Fruit fly (Drosophila melanogaster) Kc167 (cell line): ENCODE results near the gene dre4.

Source experiments
- Myc ChIP-seq: fragments of >200 bp; optimal IDR thresholded peaks from 2 replicates; lab custom pipeline; 2017; ENCODE audit warnings: missing external identifiers
- Sin3A ChIP-seq: fragments of >200 bp; optimal IDR thresholded peaks from 2 replicates; lab custom pipeline; 2018; ENCODE audit warnings: missing external identifiers
- h ChIP-seq: fragments of >200 bp; optimal IDR thresholded peaks from 3 replicates; lab custom pipeline; 2018; ENCODE audit warnings: missing external identifiers
- insv ChIP-seq: fragments of >200 bp; optimal IDR thresholded peaks from 3 replicates; lab custom pipeline; 2018; ENCODE audit warnings: missing external identifiers
- psq ChIP-seq: fragments of >200 bp; optimal IDR thresholded peaks from 2 replicates; lab custom pipeline; 2017; ENCODE audit warnings: missing external identifiers
- ttk ChIP-seq: sonication (Bioruptor generic); optimal IDR thresholded peaks from 2 replicates; lab custom pipeline; 2017; ENCODE audit warnings: missing external identifiers

DNA sequence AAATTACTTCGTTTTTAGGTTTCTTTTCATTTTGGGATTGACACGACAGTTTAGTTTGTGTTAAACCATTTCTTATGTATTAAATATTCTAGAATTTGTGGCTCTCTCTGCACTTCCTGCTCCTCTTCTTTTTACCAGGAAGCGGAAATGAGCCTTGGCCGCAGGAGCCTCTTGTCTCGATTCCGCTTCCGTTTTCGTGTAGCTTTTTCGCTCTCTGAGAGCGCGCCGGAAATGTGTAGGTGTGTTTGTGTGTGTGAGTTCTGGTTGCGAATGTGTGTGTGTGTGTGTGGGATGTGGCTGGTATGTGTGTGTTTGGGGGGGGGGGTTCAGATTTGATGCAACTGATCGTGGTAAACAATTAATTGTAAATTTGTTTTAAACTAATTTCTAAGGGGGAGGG is 16.5 kb downstream of the dre4 start:
- TF ChIP-seq insv (lab: Kevin White, UChicago): no peak
- TF ChIP-seq Sin3A: no peak
- TF ChIP-seq h (lab: Kevin White, UChicago): no peak
- no peak for TF ChIP-seq psq (lab: Kevin White, UChicago)
- no peak for TF ChIP-seq Myc (lab: Kevin White, UChicago)
- no peak for TF ChIP-seq ttk (lab: Kevin White, UChicago)
